Fruit fly (Drosophila melanogaster) whole organism, embryonic: ENCODE measurements around the gene MSBP.

Source experiments
- Asciz ChIP-seq: fragments of 200-800 bp; sonication (Bioruptor generic); optimal IDR thresholded peaks from 2 replicates; lab custom pipeline; 2017; ENCODE audit warnings: missing biosample characterization, mild to moderate bottlenecking, missing genetic modification characterization, missing genetic modification reagents
- CG10366 ChIP-seq: fragments of 200-800 bp; sonication (Bioruptor generic); IDR thresholded peaks from 2 replicates; pipeline ENCODE4 v1.3.6; 2022; ENCODE audit warnings: missing biosample characterization, missing genetic modification characterization
- CG11247 ChIP-seq: fragments of 200-800 bp; sonication (Bioruptor generic); IDR thresholded peaks from 2 replicates; pipeline ENCODE4 v1.3.6; 2022; ENCODE audit warnings: missing biosample characterization, missing genetic modification characterization
- CG12071 ChIP-seq: fragments of 200-800 bp; sonication (Bioruptor generic); optimal IDR thresholded peaks from 3 replicates; lab custom pipeline; 2018; ENCODE audit warnings: missing biosample characterization, mild to moderate bottlenecking, missing genetic modification characterization
- CG12744 ChIP-seq: fragments of 200-800 bp; sonication (Bioruptor generic); optimal IDR thresholded peaks from 2 replicates; lab custom pipeline; 2016; ENCODE audit warnings: missing biosample characterization, missing genetic modification characterization
- CG13775 ChIP-seq: fragments of 200-800 bp; sonication (Bioruptor generic); optimal IDR thresholded peaks from 3 replicates; lab custom pipeline; 2017; ENCODE audit warnings: missing biosample characterization, mild to moderate bottlenecking, missing genetic modification characterization
- CG14710 ChIP-seq: fragments of 200-800 bp; sonication (Bioruptor generic); optimal IDR thresholded peaks from 3 replicates; lab custom pipeline; 2019; ENCODE audit warnings: missing biosample characterization, mild to moderate bottlenecking, missing genetic modification characterization, moderate library complexity
- CG15011 ChIP-seq: fragments of 200-800 bp; sonication (Bioruptor generic); optimal IDR thresholded peaks from 3 replicates; lab custom pipeline; 2018; ENCODE audit warnings: missing biosample characterization, mild to moderate bottlenecking, missing genetic modification characterization
- CG1602 ChIP-seq: fragments of 200-800 bp; sonication (Bioruptor generic); optimal IDR thresholded peaks from 3 replicates; lab custom pipeline; 2016; ENCODE audit warnings: missing biosample characterization, missing genetic modification characterization
- CG16863 ChIP-seq: fragments of 200-800 bp; sonication (Bioruptor generic); optimal IDR thresholded peaks from 3 replicates; lab custom pipeline; 2016; ENCODE audit warnings: missing biosample characterization, missing genetic modification characterization
- CG17361 ChIP-seq: fragments of 200-800 bp; sonication (Bioruptor generic); IDR thresholded peaks from 3 replicates; pipeline ENCODE4 v1.3.6; 2022; ENCODE audit warnings: missing biosample characterization, missing genetic modification characterization
- CG18262 ChIP-seq: fragments of 200-800 bp; optimal IDR thresholded peaks from 3 replicates; lab custom pipeline; 2019; ENCODE audit warnings: missing biosample characterization, mild to moderate bottlenecking, missing genetic modification characterization, moderate library complexity
- CG30020 ChIP-seq: fragments of 200-800 bp; optimal IDR thresholded peaks from 2 replicates; lab custom pipeline; 2019; ENCODE audit warnings: missing biosample characterization, mild to moderate bottlenecking, missing genetic modification characterization, moderate library complexity
- CG30431 ChIP-seq: fragments of 200-800 bp; sonication (Bioruptor generic); optimal IDR thresholded peaks from 2 replicates; lab custom pipeline; 2017; ENCODE audit warnings: missing biosample characterization, missing genetic modification characterization
- CG4282 ChIP-seq: fragments of 200-800 bp; sonication (Bioruptor generic); optimal IDR thresholded peaks from 2 replicates; lab custom pipeline; 2016; ENCODE audit warnings: missing biosample characterization, missing genetic modification characterization
- CG43689 ChIP-seq: fragments of 200-800 bp; sonication (Bioruptor generic); IDR thresholded peaks from 2 replicates; pipeline ENCODE4 v1.3.6; 2022; ENCODE audit warnings: missing biosample characterization, missing genetic modification characterization
- CG4404 ChIP-seq: fragments of 200-800 bp; sonication (Bioruptor generic); IDR thresholded peaks from 2 replicates; pipeline ENCODE4 v1.3.6; 2022; ENCODE audit warnings: missing biosample characterization, missing genetic modification characterization
- CG4820 ChIP-seq: fragments of 200-800 bp; sonication (Bioruptor generic); optimal IDR thresholded peaks from 3 replicates; lab custom pipeline; 2016; ENCODE audit warnings: missing biosample characterization, missing genetic modification characterization
- CG5953 ChIP-seq: fragments of 200-800 bp; sonication (Bioruptor generic); IDR thresholded peaks from 2 replicates; pipeline ENCODE4 v1.3.6; 2022; ENCODE audit warnings: missing biosample characterization, missing genetic modification characterization
- CG7786 ChIP-seq: fragments of 200-800 bp; sonication (Bioruptor generic); optimal IDR thresholded peaks from 2 replicates; lab custom pipeline; 2016; ENCODE audit warnings: missing biosample characterization, missing genetic modification characterization
- CG7928 ChIP-seq: fragments of 200-800 bp; sonication (Bioruptor generic); optimal IDR thresholded peaks from 2 replicates; lab custom pipeline; 2017; ENCODE audit warnings: missing biosample characterization, mild to moderate bottlenecking, missing genetic modification characterization
- CG8359 ChIP-seq: fragments of 200-800 bp; sonication (Bioruptor generic); optimal IDR thresholded peaks from 2 replicates; lab custom pipeline; 2017; ENCODE audit warnings: missing biosample characterization, mild to moderate bottlenecking, missing genetic modification characterization, borderline replicate concordance
- CG8924 ChIP-seq: fragments of 200-800 bp; optimal IDR thresholded peaks from 3 replicates; lab custom pipeline; 2019; ENCODE audit warnings: missing biosample characterization, mild to moderate bottlenecking, missing genetic modification characterization, moderate library complexity
- CG9727 ChIP-seq: fragments of 200-800 bp; sonication (Bioruptor generic); optimal IDR thresholded peaks from 3 replicates; lab custom pipeline; 2017; ENCODE audit warnings: missing biosample characterization, mild to moderate bottlenecking, missing genetic modification characterization
- CHES-1-like ChIP-seq: fragments of 200-800 bp; sonication (Bioruptor generic); optimal IDR thresholded peaks from 2 replicates; lab custom pipeline; 2016; ENCODE audit warnings: missing biosample characterization, missing genetic modification characterization
- Dfd ChIP-seq, 2 experiments: fragments of >200 bp; optimal IDR thresholded peaks; 2 replicates each; lab custom pipeline; 2017; ENCODE audit warnings: missing biosample characterization in 2 of 2, missing genetic modification characterization in 2 of 2
- Dll ChIP-seq: fragments of 200-800 bp; sonication (Bioruptor generic); IDR thresholded peaks from 4 replicates; pipeline ENCODE4 v1.3.6; 2022; ENCODE audit warnings: missing biosample characterization, missing genetic modification characterization; ENCODE audit not compliant: partially characterized antibody
- Hey ChIP-seq: fragments of 200-800 bp; sonication (Bioruptor generic); optimal IDR thresholded peaks from 3 replicates; lab custom pipeline; 2018; ENCODE audit warnings: missing biosample characterization, mild to moderate bottlenecking, missing genetic modification characterization
- HmgZ ChIP-seq: fragments of 200-800 bp; sonication (Bioruptor generic); optimal IDR thresholded peaks from 2 replicates; lab custom pipeline; 2018; ENCODE audit warnings: missing biosample characterization, mild to moderate bottlenecking, missing genetic modification characterization
- Hr78 ChIP-seq, 2 experiments: fragments of 200-800 bp in 1 of 2; fragments of >200 bp in 1 of 2; sonication (Bioruptor generic) in 1 of 2; optimal IDR thresholded peaks; 2 replicates each; lab custom pipeline; 2017 to 2019; ENCODE audit warnings: missing biosample characterization in 2 of 2, missing genetic modification characterization in 2 of 2, mild to moderate bottlenecking in 1 of 2, moderate library complexity in 1 of 2
- Med ChIP-seq: fragments of 200-800 bp; sonication (Bioruptor generic); peaks from one replicate; lab custom pipeline; 2016; ENCODE audit warnings: missing biosample characterization, missing genetic modification characterization, mild to moderate bottlenecking, inconsistent platforms, moderate library complexity
- Optix ChIP-seq: fragments of 200-800 bp; sonication (Bioruptor generic); IDR thresholded peaks from 3 replicates; pipeline ENCODE4 v1.3.6; 2022; ENCODE audit warnings: missing biosample characterization, missing genetic modification characterization
- Side ChIP-seq: fragments of 200-800 bp; sonication (Bioruptor generic); optimal IDR thresholded peaks from 2 replicates; lab custom pipeline; 2016; ENCODE audit warnings: missing biosample characterization, missing genetic modification characterization
- YL-1 ChIP-seq: fragments of 200-800 bp; sonication (Bioruptor generic); optimal IDR thresholded peaks from 3 replicates; lab custom pipeline; 2017; ENCODE audit warnings: missing biosample characterization, mild to moderate bottlenecking, missing genetic modification characterization
- abd-A ChIP-seq: fragments of 200-800 bp; sonication (Bioruptor generic); optimal IDR thresholded peaks from 3 replicates; lab custom pipeline; 2019; ENCODE audit warnings: missing biosample characterization, mild to moderate bottlenecking, missing genetic modification characterization, moderate library complexity
- bab2 ChIP-seq: fragments of 200-800 bp; sonication (Bioruptor generic); optimal IDR thresholded peaks from 2 replicates; lab custom pipeline; 2016; ENCODE audit warnings: missing biosample characterization, missing genetic modification characterization
- chm ChIP-seq: fragments of 200-800 bp; sonication (Bioruptor generic); IDR thresholded peaks from 2 replicates; pipeline ENCODE4 v1.3.6; 2022; ENCODE audit warnings: missing biosample characterization, missing genetic modification characterization
- crol ChIP-seq: fragments of 200-800 bp; sonication (Bioruptor generic); IDR thresholded peaks from 2 replicates; pipeline ENCODE4 v1.3.6; 2022; ENCODE audit warnings: missing biosample characterization, missing genetic modification characterization
- ewg ChIP-seq: fragments of 200-800 bp; sonication (Bioruptor generic); optimal IDR thresholded peaks from 3 replicates; lab custom pipeline; 2017; ENCODE audit warnings: mild to moderate bottlenecking, missing biosample characterization, missing genetic modification reagents, missing genetic modification characterization
- gfzf ChIP-seq: fragments of 200-800 bp; sonication (Bioruptor generic); optimal IDR thresholded peaks from 2 replicates; lab custom pipeline; 2016; ENCODE audit warnings: missing biosample characterization, mild to moderate bottlenecking, missing genetic modification characterization, moderate library complexity
- her ChIP-seq: fragments of 200-800 bp; sonication (Bioruptor generic); optimal IDR thresholded peaks from 2 replicates; lab custom pipeline; 2016; ENCODE audit warnings: missing biosample characterization, missing genetic modification characterization
- inv ChIP-seq: fragments of 200-800 bp; sonication (Bioruptor generic); IDR thresholded peaks from 2 replicates; pipeline ENCODE4 v1.3.6; 2022; ENCODE audit warnings: missing biosample characterization, missing genetic modification characterization; ENCODE audit not compliant: partially characterized antibody
- knrl ChIP-seq: fragments of 200-800 bp; sonication (Bioruptor generic); IDR thresholded peaks from 3 replicates; pipeline ENCODE4 v1.3.6; 2022; ENCODE audit warnings: missing biosample characterization, missing genetic modification characterization; ENCODE audit not compliant: partially characterized antibody
- lbe ChIP-seq: fragments of 200-800 bp; sonication (Bioruptor generic); optimal IDR thresholded peaks from 2 replicates; lab custom pipeline; 2016; ENCODE audit warnings: missing biosample characterization, mild to moderate bottlenecking, missing genetic modification characterization
- lilli ChIP-seq: fragments of 200-800 bp; sonication (Bioruptor generic); optimal IDR thresholded peaks from 3 replicates; lab custom pipeline; 2016; ENCODE audit warnings: missing biosample characterization, missing genetic modification characterization
- lola ChIP-seq, 3 experiments: fragments of >200 bp in 2 of 3; fragments of 200-800 bp in 1 of 3; sonication (Bioruptor generic) in 1 of 3; optimal IDR thresholded peaks; 2 replicates each; lab custom pipeline; 2017 to 2019; ENCODE audit warnings: missing biosample characterization in 3 of 3, missing genetic modification characterization in 3 of 3, mild to moderate bottlenecking in 1 of 3, moderate library complexity in 1 of 3
- otp ChIP-seq: fragments of 200-800 bp; sonication (Bioruptor generic); IDR thresholded peaks from 3 replicates; pipeline ENCODE4, ENCODE4 v1.3.6; 2022; ENCODE audit warnings: missing biosample characterization, missing genetic modification characterization
- psq ChIP-seq: fragments of 200-800 bp; sonication (Bioruptor generic); optimal IDR thresholded peaks from 2 replicates; lab custom pipeline; 2017; ENCODE audit warnings: missing biosample characterization, missing genetic modification characterization
- ro ChIP-seq: fragments of 200-800 bp; sonication (Bioruptor generic); IDR thresholded peaks from 2 replicates; pipeline ENCODE4 v1.3.6; 2022; ENCODE audit warnings: missing biosample characterization, missing genetic modification characterization
- slp2 ChIP-seq: fragments of 200-800 bp; sonication (Bioruptor generic); optimal IDR thresholded peaks from 2 replicates; lab custom pipeline; 2016; ENCODE audit warnings: missing biosample characterization, missing genetic modification characterization

The MSBP gene

DNA sequence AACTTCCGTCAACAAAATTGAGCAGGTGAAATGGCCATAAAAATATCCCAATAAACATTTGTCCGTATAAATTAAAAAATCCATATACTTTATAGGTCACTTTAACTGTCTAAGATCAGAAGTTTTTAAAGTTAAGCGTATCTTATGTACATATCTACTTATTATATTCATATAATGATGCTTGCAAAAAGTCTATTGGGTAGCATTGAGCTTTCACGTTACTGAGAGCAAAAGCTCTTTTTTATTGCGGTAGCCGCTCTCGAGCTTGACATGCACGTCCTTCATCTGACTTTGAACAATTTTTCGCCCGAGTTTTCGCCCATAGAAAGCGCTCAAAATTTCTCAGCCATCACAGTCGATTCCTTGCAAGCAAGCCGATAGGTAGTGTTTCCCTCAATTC, 22.0 kb downstream of the MSBP start, which contains the start of gene Gapdh2 (continued):
- TF ChIP-seq abd-A (tag; lab: Kevin White, UChicago) (peak; percentile 100), CG12744 (peak; percentile 98), lbe (GFP tag; lab: Kevin White, UChicago) (peak; percentile 99), CG11247 (GFP tag; lab: Robert Waterston, UW) (peak; percentile 98), CG5953 (GFP tag; lab: Robert Waterston, UW) (peak; percentile 99), CG12071 (GFP tag; lab: Kevin White, UChicago) (peak; percentile 100), chm (GFP tag; lab: Robert Waterston, UW) (peak; percentile 99; the same call in 1 of the 2 replicates), CG9727 (GFP tag; lab: Kevin White, UChicago) (peak; percentile 99), inv (GFP tag; lab: Robert Waterston, UW) (no peak), CG13775 (GFP tag; lab: Kevin White, UChicago) (peak; percentile 98), CHES-1-like (GFP tag; lab: Kevin White, UChicago) (peak; percentile 97), CG4282 (peak; percentile 86), bab2 (GFP tag; lab: Kevin White, UChicago) (peak; percentile 98), CG10366 (GFP tag; lab: Robert Waterston, UW) (peak; percentile 99), her (GFP tag; lab: Kevin White, UChicago) (peak; percentile 94), Side (GFP tag; lab: Kevin White, UChicago) (peak; percentile 96), slp2 (GFP tag; lab: Kevin White, UChicago) (peak; percentile 95), CG1602 (peak; percentile 98), CG14710 (tag; lab: Kevin White, UChicago) (peak; percentile 97), CG7928 (GFP tag; lab: Kevin White, UChicago) (peak; percentile 85), HmgZ (tag; lab: Kevin White, UChicago) (peak; percentile 100), CG17361 (GFP tag; lab: Robert Waterston, UW) (peak; percentile 99), psq (GFP tag; lab: Kevin White, UChicago) (peak; percentile 93), lilli (GFP tag; lab: Kevin White, UChicago) (peak; percentile 99), CG30431 (no peak), CG8924 (tag; lab: Kevin White, UChicago) (peak; percentile 100), gfzf (GFP tag; lab: Kevin White, UChicago) (peak; percentile 22), Hr78 (GFP tag; optimal IDR thresholded peaks at IDR 0.05; lab: Kevin White, UChicago) (peak in 1 of 2 experiments; percentile 97), ewg (GFP tag; lab: Kevin White, UChicago) (peak; percentile 97), Med (GFP tag; lab: Kevin White, UChicago) (peak; percentile 99), CG16863 (GFP tag; lab: Kevin White, UChicago) (peak; percentile 95), CG7786 (GFP tag; lab: Kevin White, UChicago) (peak; percentile 95), CG30020 (peak; percentile 90), CG4820 (GFP tag; lab: Kevin White, UChicago) (peak; percentile 98), Dfd (GFP tag; optimal IDR thresholded peaks at IDR 0.05; lab: Kevin White, UChicago) (peak in 1 of 2 experiments; percentile 10), CG18262 (tag; lab: Kevin White, UChicago) (peak; percentile 99), CG4404 (GFP tag; lab: Robert Waterston, UW) (peak; percentile 88), ro (no peak; the same call in 1 of the 2 replicates), CG43689 (peak; percentile 97), Hey (peak; percentile 98), CG8359 (peak; percentile 93), lola (GFP tag; optimal IDR thresholded peaks at IDR 0.05; lab: Kevin White, UChicago) (peak in 1 of 3 experiments; percentile 93), knrl (GFP tag; lab: Robert Waterston, UW) (no peak), Dll (GFP tag; lab: Robert Waterston, UW) (no peak), Optix (no peak; the same call in 2 of the 3 replicates), CG15011 (peak; percentile 99), Asciz (GFP tag; lab: Kevin White, UChicago) (peak; percentile 99), crol (GFP tag; lab: Robert Waterston, UW) (no peak; the same call in 1 of the 2 replicates), YL-1 (GFP tag; lab: Kevin White, UChicago) (peak; percentile 99), otp (peak; percentile 99)
